Fruit fly (Drosophila melanogaster) whole organism, embryonic: Measurements from ENCODE around the gene CG6409.
A peak's percentile ranks its signal among the peaks of the same experiment; 100 is the strongest.

Experiments
- Adf1 ChIP-seq: fragments of 200-800 bp; sonication (Bioruptor generic); IDR thresholded peaks from 2 replicates; pipeline ENCODE4 v1.3.6; 2022; ENCODE audit warnings: missing biosample characterization, missing genetic modification characterization
- Asciz ChIP-seq: fragments of 200-800 bp; sonication (Bioruptor generic); optimal IDR thresholded peaks from 2 replicates; lab custom pipeline; 2017; ENCODE audit warnings: missing biosample characterization, mild to moderate bottlenecking, missing genetic modification characterization, missing genetic modification reagents
- Bgb ChIP-seq: fragments of 200-800 bp; sonication (Bioruptor generic); IDR thresholded peaks from 2 replicates; pipeline ENCODE4 v1.3.6; 2022; ENCODE audit warnings: missing biosample characterization, missing genetic modification characterization; ENCODE audit not compliant: partially characterized antibody
- BtbVII ChIP-seq: fragments of 200-800 bp; sonication (Bioruptor generic); optimal IDR thresholded peaks from 3 replicates; lab custom pipeline; 2017; ENCODE audit warnings: missing biosample characterization, mild to moderate bottlenecking, missing genetic modification characterization
- CG10274 ChIP-seq: fragments of 200-800 bp; sonication (Bioruptor generic); optimal IDR thresholded peaks from 3 replicates; lab custom pipeline; 2017; ENCODE audit warnings: missing biosample characterization, mild to moderate bottlenecking, missing genetic modification characterization
- CG11456 ChIP-seq: fragments of 200-800 bp; sonication (Bioruptor generic); IDR thresholded peaks from 3 replicates; pipeline ENCODE4 v1.3.6; 2022; ENCODE audit warnings: missing biosample characterization, missing genetic modification characterization
- CG11560 ChIP-seq: fragments of 200-800 bp; sonication (Bioruptor generic); IDR thresholded peaks from 3 replicates; pipeline ENCODE4 v1.3.6; 2022; ENCODE audit warnings: missing biosample characterization, missing genetic modification characterization
- CG11695 ChIP-seq: fragments of 200-800 bp; sonication (Bioruptor generic); IDR thresholded peaks from 3 replicates; pipeline ENCODE4 v1.3.6; 2022; ENCODE audit warnings: missing biosample characterization, missing genetic modification characterization
- CG12942 ChIP-seq: fragments of 200-800 bp; sonication (Bioruptor generic); optimal IDR thresholded peaks from 3 replicates; lab custom pipeline; 2016; ENCODE audit warnings: missing biosample characterization, missing genetic modification characterization
- CG13287 ChIP-seq: fragments of 200-800 bp; sonication (Bioruptor generic); IDR thresholded peaks from 2 replicates; pipeline ENCODE4 v1.3.6; 2022; ENCODE audit warnings: missing biosample characterization, missing genetic modification characterization; ENCODE audit not compliant: partially characterized antibody
- CG15073 ChIP-seq: fragments of 200-800 bp; sonication (Bioruptor generic); optimal IDR thresholded peaks from 2 replicates; lab custom pipeline; 2016; ENCODE audit warnings: missing biosample characterization, missing genetic modification characterization
- CG17829 ChIP-seq: fragments of 200-800 bp; optimal IDR thresholded peaks from 2 replicates; lab custom pipeline; 2019; ENCODE audit warnings: missing biosample characterization, mild to moderate bottlenecking, missing genetic modification characterization, moderate library complexity
- CG1792 ChIP-seq: fragments of 200-800 bp; sonication (Bioruptor generic); optimal IDR thresholded peaks from 2 replicates; lab custom pipeline; 2016; ENCODE audit warnings: missing biosample characterization, missing genetic modification characterization
- CG30020 ChIP-seq: fragments of 200-800 bp; optimal IDR thresholded peaks from 2 replicates; lab custom pipeline; 2019; ENCODE audit warnings: missing biosample characterization, mild to moderate bottlenecking, missing genetic modification characterization, moderate library complexity
- CG3281 ChIP-seq: fragments of 200-800 bp; sonication (Bioruptor generic); optimal IDR thresholded peaks from 3 replicates; lab custom pipeline; 2017; ENCODE audit warnings: missing biosample characterization, mild to moderate bottlenecking, missing genetic modification characterization
- CG3407 ChIP-seq: fragments of 200-800 bp; sonication (Bioruptor generic); optimal IDR thresholded peaks from 2 replicates; lab custom pipeline; 2018; ENCODE audit warnings: missing biosample characterization, mild to moderate bottlenecking, missing genetic modification characterization
- CG3726 ChIP-seq: fragments of 200-800 bp; sonication (Bioruptor generic); IDR thresholded peaks from 3 replicates; pipeline ENCODE4, ENCODE4 v1.3.6; 2022; ENCODE audit warnings: missing biosample characterization, missing genetic modification characterization
- CG4617 ChIP-seq: fragments of 200-800 bp; sonication (Bioruptor generic); optimal IDR thresholded peaks from 3 replicates; lab custom pipeline; 2016; ENCODE audit warnings: missing biosample characterization, missing genetic modification characterization, borderline replicate concordance
- CG8765 ChIP-seq: fragments of 200-800 bp; sonication (Bioruptor generic); IDR thresholded peaks from 2 replicates; pipeline ENCODE4 v1.3.6; 2022; ENCODE audit warnings: missing biosample characterization, missing genetic modification characterization
- CG9437 ChIP-seq: fragments of 200-800 bp; sonication (Bioruptor generic); optimal IDR thresholded peaks from 2 replicates; lab custom pipeline; 2018; ENCODE audit warnings: missing biosample characterization, mild to moderate bottlenecking, missing genetic modification characterization
- CG9876 ChIP-seq: fragments of 200-800 bp; sonication (Bioruptor generic); optimal IDR thresholded peaks from 2 replicates; lab custom pipeline; 2016; ENCODE audit warnings: missing biosample characterization, missing genetic modification characterization
- CTCF ChIP-seq: fragments of 200-800 bp; sonication (Bioruptor generic); optimal IDR thresholded peaks from 2 replicates; lab custom pipeline; 2017; ENCODE audit warnings: missing biosample characterization, mild to moderate bottlenecking, missing genetic modification characterization, moderate library complexity
- Dek ChIP-seq: fragments of 200-800 bp; sonication (Bioruptor generic); optimal IDR thresholded peaks from 3 replicates; lab custom pipeline; 2019; ENCODE audit warnings: missing biosample characterization, mild to moderate bottlenecking, missing genetic modification characterization, moderate library complexity
- Dip3 ChIP-seq: fragments of 200-800 bp; sonication (Bioruptor generic); optimal IDR thresholded peaks from 3 replicates; lab custom pipeline; 2016; ENCODE audit warnings: missing biosample characterization, missing genetic modification characterization
- HLH4C ChIP-seq: fragments of 200-800 bp; sonication (Bioruptor generic); IDR thresholded peaks from 3 replicates; pipeline ENCODE4 v1.3.6; 2022; ENCODE audit warnings: missing biosample characterization, missing genetic modification characterization; ENCODE audit not compliant: partially characterized antibody
- HmgZ ChIP-seq: fragments of 200-800 bp; sonication (Bioruptor generic); optimal IDR thresholded peaks from 2 replicates; lab custom pipeline; 2018; ENCODE audit warnings: missing biosample characterization, mild to moderate bottlenecking, missing genetic modification characterization
- NfI ChIP-seq: fragments of 200-800 bp; sonication (Bioruptor generic); optimal IDR thresholded peaks from 3 replicates; lab custom pipeline; 2018; ENCODE audit warnings: missing biosample characterization, mild to moderate bottlenecking, missing genetic modification characterization, moderate library complexity
- Ravus ChIP-seq: fragments of 200-800 bp; sonication (Bioruptor generic); IDR thresholded peaks from 2 replicates; pipeline ENCODE4 v1.3.6; 2022; ENCODE audit warnings: missing biosample characterization, missing genetic modification characterization
- Ssrp ChIP-seq: fragments of 200-800 bp; sonication (Bioruptor generic); optimal IDR thresholded peaks from 2 replicates; lab custom pipeline; 2018; ENCODE audit warnings: missing biosample characterization, mild to moderate bottlenecking, missing genetic modification characterization, moderate library complexity
- ab ChIP-seq: fragments of 200-800 bp; sonication (Bioruptor generic); optimal IDR thresholded peaks from 2 replicates; lab custom pipeline; 2016; ENCODE audit warnings: missing biosample characterization, missing genetic modification characterization
- bigmax ChIP-seq: fragments of 200-800 bp; sonication (Bioruptor generic); optimal IDR thresholded peaks from 2 replicates; lab custom pipeline; 2018; ENCODE audit warnings: missing biosample characterization, mild to moderate bottlenecking, missing genetic modification characterization
- croc ChIP-seq: fragments of 200-800 bp; sonication (Bioruptor generic); conservative IDR thresholded peaks from 3 replicates; pipeline ENCODE4 v1.3.6; 2022; ENCODE audit warnings: missing biosample characterization, missing genetic modification characterization
- dan ChIP-seq: fragments of 200-800 bp; sonication (Bioruptor generic); IDR thresholded peaks from 2 replicates; pipeline ENCODE4 v1.3.6; 2022; ENCODE audit warnings: missing biosample characterization, missing genetic modification characterization
- exex ChIP-seq: fragments of 200-800 bp; sonication (Bioruptor generic); optimal IDR thresholded peaks from 4 replicates; lab custom pipeline; 2018; ENCODE audit warnings: missing biosample characterization, mild to moderate bottlenecking, missing genetic modification characterization, moderate library complexity
- fd96Cb ChIP-seq: fragments of 200-800 bp; sonication (Bioruptor generic); optimal IDR thresholded peaks from 2 replicates; lab custom pipeline; 2018; ENCODE audit warnings: missing biosample characterization, mild to moderate bottlenecking, missing genetic modification characterization, moderate library complexity
- h ChIP-seq: fragments of >200 bp; optimal IDR thresholded peaks from 2 replicates; lab custom pipeline; 2017
- hkb ChIP-seq, 2 experiments: fragments of 200-800 bp in 1 of 2; fragments of >200 bp in 1 of 2; sonication (Bioruptor generic) in 1 of 2; IDR thresholded peaks in 1 of 2; optimal IDR thresholded peaks in 1 of 2; 2 replicates each; pipeline versions ENCODE4 v1.3.6 to Lab custom; 2017 to 2022; ENCODE audit warnings: missing biosample characterization in 1 of 2, missing genetic modification characterization in 1 of 2
- lmd ChIP-seq: fragments of 200-800 bp; sonication (Bioruptor generic); IDR thresholded peaks from 2 replicates; pipeline ENCODE4 v1.3.6; 2022; ENCODE audit warnings: missing biosample characterization, missing genetic modification characterization
- lola ChIP-seq, 3 experiments: fragments of >200 bp in 2 of 3; fragments of 200-800 bp in 1 of 3; sonication (Bioruptor generic) in 1 of 3; optimal IDR thresholded peaks; 2 replicates each; lab custom pipeline; 2017 to 2019; ENCODE audit warnings: missing biosample characterization in 3 of 3, missing genetic modification characterization in 3 of 3, mild to moderate bottlenecking in 1 of 3, moderate library complexity in 1 of 3
- oc ChIP-seq: fragments of 200-800 bp; sonication (Bioruptor generic); optimal IDR thresholded peaks from 2 replicates; lab custom pipeline; 2018; ENCODE audit warnings: missing biosample characterization, mild to moderate bottlenecking, missing genetic modification characterization, moderate library complexity
- otp ChIP-seq: fragments of 200-800 bp; sonication (Bioruptor generic); IDR thresholded peaks from 3 replicates; pipeline ENCODE4, ENCODE4 v1.3.6; 2022; ENCODE audit warnings: missing biosample characterization, missing genetic modification characterization
- pho ChIP-seq: fragments of 200-800 bp; sonication (Bioruptor generic); optimal IDR thresholded peaks from 2 replicates; lab custom pipeline; 2016; ENCODE audit warnings: missing biosample characterization, missing genetic modification characterization
- pzg ChIP-seq: fragments of 200-800 bp; sonication (Bioruptor generic); optimal IDR thresholded peaks from 3 replicates; lab custom pipeline; 2018; ENCODE audit warnings: missing biosample characterization, mild to moderate bottlenecking, missing genetic modification characterization, moderate library complexity
- row ChIP-seq: fragments of 200-800 bp; sonication (Bioruptor generic); IDR thresholded peaks from 3 replicates; pipeline ENCODE4 v1.3.6; 2022; ENCODE audit warnings: missing biosample characterization, missing genetic modification characterization
- sc ChIP-seq, 3 experiments: fragments of >200 bp in 2 of 3; fragments of 200-800 bp in 1 of 3; sonication (Bioruptor generic) in 1 of 3; optimal IDR thresholded peaks; 2 replicates in 2 of 3; 3 replicates in 1 of 3; lab custom pipeline; 2017; ENCODE audit warnings: mild to moderate bottlenecking in 1 of 3, missing biosample characterization in 1 of 3, missing genetic modification characterization in 1 of 3, missing genetic modification reagents in 1 of 3
- sim ChIP-seq: fragments of 200-800 bp; sonication (Bioruptor generic); IDR thresholded peaks from 2 replicates; pipeline ENCODE4 v1.3.6; 2022; ENCODE audit warnings: missing biosample characterization, missing genetic modification characterization
- zen ChIP-seq: fragments of 200-800 bp; sonication (Bioruptor generic); optimal IDR thresholded peaks from 3 replicates; lab custom pipeline; 2018; ENCODE audit warnings: missing biosample characterization, mild to moderate bottlenecking, missing genetic modification characterization, moderate library complexity

The CG6409 gene

DNA sequence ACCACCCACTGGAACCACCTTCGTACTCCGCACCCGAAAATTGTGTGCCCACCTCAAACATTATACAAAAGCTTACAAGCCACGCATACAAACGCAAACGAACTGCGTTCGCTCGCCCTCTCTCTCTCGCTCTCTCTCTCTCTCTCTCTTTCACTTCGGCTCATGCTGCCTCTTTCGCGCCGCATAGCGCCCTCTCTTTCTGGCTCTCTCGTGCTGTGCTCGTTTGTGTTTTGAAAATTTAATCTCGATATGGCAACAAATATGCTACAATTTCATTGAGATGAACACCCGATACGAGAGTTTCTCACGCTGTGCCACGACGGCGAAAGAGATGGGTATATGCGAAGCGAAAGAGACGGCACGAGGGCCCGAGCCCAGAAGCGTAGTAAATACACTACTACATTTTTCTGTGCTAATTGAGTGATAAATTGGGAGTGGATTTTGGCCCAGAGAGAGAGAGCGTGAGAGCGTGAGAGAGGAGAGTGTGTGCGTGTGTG, 25.6 kb downstream of the CG6409 start (continued):
- TF ChIP-seq Asciz (GFP tag; lab: Kevin White, UChicago), result peak; percentile 21
- no peak for TF ChIP-seq sc (optimal IDR thresholded peaks at IDR 0.05; lab: Kevin White, UChicago)
- TF ChIP-seq sc (GFP tag; optimal IDR thresholded peaks at IDR 0.05; lab: Kevin White, UChicago), result no peak
- no peak for TF ChIP-seq Ssrp (tag; lab: Kevin White, UChicago)
- TF ChIP-seq Dek (tag; lab: Kevin White, UChicago), result no peak
- TF ChIP-seq croc (GFP tag; lab: Robert Waterston, UW), result no peak
- no peak for TF ChIP-seq CG9437 (GFP tag; lab: Kevin White, UChicago)
- peak; percentile 0 for TF ChIP-seq CG9876
- TF ChIP-seq h (lab: Kevin White, UChicago), result no peak
- TF ChIP-seq CG10274, result no peak
- TF ChIP-seq CG17829 (tag; lab: Kevin White, UChicago), result peak; percentile 69
- peak; percentile 48 for TF ChIP-seq CG1792 (GFP tag; lab: Kevin White, UChicago)
- TF ChIP-seq Ravus (GFP tag; lab: Robert Waterston, UW), result no peak

DNA sequence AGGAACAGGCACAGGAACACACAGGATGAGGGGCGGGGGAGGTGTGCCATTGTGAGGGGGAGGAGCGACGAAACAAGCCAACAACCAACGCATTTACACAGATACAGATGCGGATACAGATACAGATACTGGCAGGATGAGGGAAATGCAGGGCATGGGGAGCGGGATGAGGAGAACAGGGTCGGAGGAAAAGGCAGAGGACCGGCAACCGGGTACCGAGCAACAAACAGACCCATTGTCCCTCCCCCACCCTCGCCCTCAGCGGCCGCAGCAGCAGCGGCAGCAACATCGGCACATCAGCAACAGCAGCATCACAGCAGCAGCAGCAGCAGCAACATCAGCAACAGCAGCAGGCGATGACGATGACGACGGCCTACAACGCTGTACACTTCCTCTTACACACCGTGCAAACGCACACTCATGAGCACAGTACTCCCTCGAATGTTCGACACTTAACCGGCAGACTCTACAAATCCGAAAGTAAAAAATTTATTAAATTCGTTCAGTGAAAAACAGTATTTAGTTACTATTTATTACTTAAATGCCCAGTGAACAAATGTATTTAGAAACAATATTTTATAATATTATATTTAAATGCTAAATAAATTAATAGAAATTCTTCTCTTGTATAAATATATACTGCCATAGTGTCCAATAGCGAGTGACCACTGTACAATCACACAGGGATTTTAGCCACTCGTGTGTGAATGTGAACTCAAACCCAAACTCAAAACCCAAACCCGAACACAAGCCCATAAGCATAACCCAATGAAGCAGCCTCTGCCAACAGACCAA, 26.6 kb downstream of the CG6409 start:
- TF ChIP-seq CG15073 (GFP tag; lab: Kevin White, UChicago) (peak; percentile 51), ab (GFP tag; lab: Kevin White, UChicago) (no peak), NfI (GFP tag; lab: Kevin White, UChicago) (peak; percentile 82), Bgb (GFP tag; lab: Robert Waterston, UW) (no peak), bigmax (GFP tag; lab: Kevin White, UChicago) (no peak), row (GFP tag; lab: Robert Waterston, UW) (peak; percentile 94), CG8765 (GFP tag; lab: Robert Waterston, UW) (peak; percentile 85), lola (GFP tag; optimal IDR thresholded peaks at IDR 0.05; lab: Kevin White, UChicago) (peak in 1 of 3 experiments; percentile 93), CG11695 (GFP tag; lab: Robert Waterston, UW) (peak; percentile 88), lmd (GFP tag; lab: Robert Waterston, UW) (peak; percentile 89), CG30020 (tag; lab: Kevin White, UChicago) (peak; percentile 64), sim (peak; percentile 34; the same call in 1 of the 2 replicates), CG3407 (peak; percentile 79), CG3281 (peak; percentile 86), CTCF (GFP tag; lab: Kevin White, UChicago) (peak; percentile 45), hkb (optimal IDR thresholded peaks at IDR 0.05; lab: Kevin White, UChicago) (no peak), hkb (GFP tag; IDR thresholded peaks at IDR 0.05; lab: Robert Waterston, UW) (peak; percentile 90), CG13287 (GFP tag; lab: Robert Waterston, UW) (no peak), CG12942 (GFP tag; lab: Kevin White, UChicago) (peak; percentile 64), exex (tag; lab: Kevin White, UChicago) (peak; percentile 45), Adf1 (peak; percentile 76), oc (tag; lab: Kevin White, UChicago) (peak; percentile 73), fd96Cb (tag; lab: Kevin White, UChicago) (peak; percentile 89), Dip3 (GFP tag; lab: Kevin White, UChicago) (peak; percentile 12), pho (GFP tag; lab: Kevin White, UChicago) (no peak), dan (GFP tag; lab: Robert Waterston, UW) (no peak), HLH4C (GFP tag; lab: Robert Waterston, UW) (no peak), HmgZ (tag; lab: Kevin White, UChicago) (peak; percentile 75), CG3726 (GFP tag; lab: Robert Waterston, UW) (0 out of 3 replicates have a peak, but pooled peaks have one; percentile 70), CG4617 (peak; percentile 12), CG11456 (GFP tag; lab: Robert Waterston, UW) (peak; percentile 76; the same call in 1 of the 3 replicates), CG11560 (peak; percentile 70; the same call in 1 of the 3 replicates), pzg (GFP tag; lab: Kevin White, UChicago) (no peak), BtbVII (peak; percentile 91), zen (tag; lab: Kevin White, UChicago) (peak; percentile 93), otp (GFP tag; lab: Robert Waterston, UW) (peak; percentile 53; the same call in 1 of the 3 replicates)
